Fruit fly (Drosophila melanogaster): Measurements from ENCODE around the gene CG13255.

CG13255 gene

dm6 chr3L:20826950-20827910 lies 10.1 kb upstream of the CG13255 start:
- TF ChIP-seq CG17801 (GFP tag; optimal IDR thresholded peaks at IDR 0.05; ENCODE audit: partially characterized antibody): no peak

- no peak for TF ChIP-seq CG17801 (GFP tag; optimal IDR thresholded peaks at IDR 0.05; ENCODE audit: partially characterized antibody)
These were observed 9.3 kb upstream of the CG13255 start for dm6 chr3L:20827962-20828361.

- TF ChIP-seq CG17801 (GFP tag; optimal IDR thresholded peaks at IDR 0.05; ENCODE audit: partially characterized antibody): no peak
These were observed 6.9 kb upstream of the CG13255 start for dm6 chr3L:20830361-20830760.

DNA sequence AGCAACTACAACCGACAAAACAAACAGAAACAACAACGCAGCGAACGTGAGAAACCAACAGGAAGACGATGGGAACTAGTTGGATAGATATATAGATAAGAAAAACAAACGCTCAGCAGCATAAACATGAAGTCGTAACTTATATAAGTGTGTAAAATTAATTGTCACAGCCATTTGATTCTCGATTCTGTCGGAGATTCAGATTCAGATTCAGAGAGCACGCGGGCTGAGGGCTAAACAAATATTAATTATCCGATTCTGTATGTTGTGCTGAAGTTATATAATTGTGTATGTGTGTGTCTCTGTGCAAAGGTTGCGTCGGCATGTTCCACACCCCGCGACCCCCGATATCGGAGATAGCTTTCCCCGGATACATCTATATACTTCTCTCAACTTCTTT lies 3.1 kb upstream of the CG13255 start:
- no peak for TF ChIP-seq CG17801 (GFP tag; optimal IDR thresholded peaks at IDR 0.05; ENCODE audit: partially characterized antibody)

DNA sequence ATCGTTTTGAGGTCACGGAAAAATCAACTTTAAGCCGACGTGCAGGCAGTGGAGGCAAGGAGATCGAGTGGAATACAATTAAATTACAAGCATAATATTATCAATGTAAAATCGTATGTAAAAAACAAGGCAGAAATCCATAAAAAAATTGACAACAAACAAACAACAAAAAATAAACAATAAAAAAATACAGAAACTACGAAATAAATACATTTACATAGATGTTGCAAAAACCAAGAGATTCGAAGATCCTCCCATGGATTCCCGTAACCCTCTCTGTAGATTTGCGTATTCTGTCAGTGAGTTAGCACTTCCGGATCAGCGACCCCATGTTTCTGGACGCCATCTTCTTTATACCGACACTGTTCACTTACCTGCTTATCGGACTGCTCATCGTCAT lies 1.4 kb upstream of the CG13255 start, which contains the start of gene CG3288:
TSS of gene CG3288 (plus strand) at position 301 of the 400 bp plus-strand sequence.
- TF ChIP-seq CG17801 (GFP tag; optimal IDR thresholded peaks at IDR 0.05; ENCODE audit: partially characterized antibody): no peak

DNA sequence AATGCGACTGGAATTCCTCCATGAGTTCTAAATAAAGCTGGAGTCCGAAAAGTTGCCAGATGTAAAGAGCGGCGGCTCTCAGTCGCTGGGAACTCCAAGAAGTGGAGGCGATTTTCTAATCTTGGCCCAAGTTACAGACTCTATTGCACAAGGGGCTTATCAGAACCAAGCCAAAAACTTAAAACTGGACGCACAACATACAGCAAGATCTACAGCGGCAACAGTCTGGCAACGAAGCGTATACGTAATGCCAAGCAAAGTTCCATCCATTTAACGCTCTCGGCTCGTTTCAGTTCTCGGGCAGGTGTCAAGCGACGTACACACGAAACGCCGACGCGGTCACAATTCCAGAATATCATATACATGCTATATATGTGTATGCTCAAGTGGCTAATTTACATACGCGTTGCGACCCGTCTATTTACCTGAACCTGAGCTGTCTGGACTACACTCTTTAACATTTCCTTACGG lies 578 bp downstream of the CG13255 start:
- TF ChIP-seq CG17801 (GFP tag; optimal IDR thresholded peaks at IDR 0.05; ENCODE audit: partially characterized antibody): no peak

- no peak for TF ChIP-seq CG17801 (GFP tag; optimal IDR thresholded peaks at IDR 0.05; ENCODE audit: partially characterized antibody)
These were observed 4.3 kb downstream of the CG13255 start, which contains the start of the genes CSN3 and CG11456 for dm6 chr3L:20841465-20842109. CSN3 (minus strand) TSS chr3L:20841576. CG11456 (plus strand) TSS chr3L:20841987.

- TF ChIP-seq CG17801 (GFP tag; optimal IDR thresholded peaks at IDR 0.05; ENCODE audit: partially characterized antibody): no peak
These were observed 11.3 kb downstream of the CG13255 start for dm6 chr3L:20848572-20848971.

DNA sequence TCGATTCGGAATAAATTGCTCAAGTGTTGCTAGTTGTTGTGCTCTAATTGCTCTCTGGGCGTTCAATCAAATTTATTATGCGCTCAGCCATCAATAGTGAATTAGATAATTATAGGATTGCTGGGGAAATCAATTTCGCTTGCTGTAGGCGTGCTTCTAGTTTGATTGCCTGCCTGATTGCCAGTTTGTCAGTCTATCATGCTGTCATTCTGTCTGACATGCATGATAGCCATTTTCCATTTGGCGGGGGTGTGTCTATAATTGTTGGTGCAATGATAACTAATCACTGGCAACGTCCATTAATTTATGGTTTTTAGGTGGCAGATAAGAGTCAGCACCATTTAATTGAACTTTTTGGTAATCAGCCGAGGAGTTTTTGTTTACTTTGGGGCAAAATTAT lies 20.3 kb downstream of the CG13255 start:
- no peak for TF ChIP-seq CG17801 (GFP tag; optimal IDR thresholded peaks at IDR 0.05; ENCODE audit: partially characterized antibody)

DNA sequence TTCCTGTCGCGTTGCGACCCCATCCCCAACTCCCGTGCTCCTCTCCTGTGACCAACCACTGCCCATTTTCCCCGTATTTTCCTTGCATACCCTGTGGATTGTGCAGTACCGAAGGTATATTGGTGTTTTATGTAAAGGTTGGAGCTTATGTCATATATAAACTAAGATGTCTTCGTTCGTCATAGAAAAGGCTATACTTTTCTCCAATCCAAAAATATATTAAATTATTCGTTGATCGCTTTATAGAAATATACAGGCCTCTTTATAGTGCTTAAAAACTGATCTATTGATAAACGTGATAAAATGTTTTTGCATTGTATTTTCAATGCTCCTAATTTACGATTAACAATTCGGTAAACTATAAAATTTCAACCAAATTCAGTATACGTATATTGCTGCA lies 31.7 kb downstream of the CG13255 start:
- TF ChIP-seq CG17801 (GFP tag; optimal IDR thresholded peaks at IDR 0.05; ENCODE audit: partially characterized antibody): no peak

- no peak for TF ChIP-seq CG17801 (GFP tag; optimal IDR thresholded peaks at IDR 0.05; ENCODE audit: partially characterized antibody)
These were observed 46.7 kb downstream of the CG13255 start for dm6 chr3L:20883969-20884368.

- no peak for TF ChIP-seq CG17801 (GFP tag; optimal IDR thresholded peaks at IDR 0.05; ENCODE audit: partially characterized antibody)
These were observed 47.9 kb downstream of the CG13255 start, which contains the start of gene CG32432 for dm6 chr3L:20885172-20885571. CG32432 (minus strand) TSS chr3L:20885188.
